Worm (Caenorhabditis elegans): ENCODE measurements around the gene lgc-14.

DNA sequence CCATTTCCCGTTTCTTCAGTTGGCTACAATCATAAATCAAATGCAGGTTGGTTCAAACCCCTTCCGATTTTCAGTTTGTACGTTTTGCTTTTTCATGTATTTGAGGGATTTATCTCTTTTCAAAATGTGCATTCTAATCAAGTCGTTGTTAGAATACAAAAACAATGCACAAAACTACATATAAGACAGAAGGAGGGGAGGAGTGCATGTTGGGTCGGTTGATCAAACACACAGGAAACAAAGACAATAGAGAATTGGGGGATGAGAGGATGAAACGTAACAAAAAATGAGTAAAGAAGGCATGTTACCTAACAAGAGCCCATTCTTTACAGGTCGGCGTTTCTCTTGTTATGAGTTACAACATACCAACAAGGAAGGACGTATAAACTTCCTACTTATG is 13.3 kb upstream of the lgc-14 start:
- TF ChIP-seq ztf-23 (GFP tag; IDR thresholded peaks at IDR 0.05) = no peak
- no peak for TF ChIP-seq flt-1 (GFP tag; IDR thresholded peaks at IDR 0.05)
- TF ChIP-seq tab-1 (GFP tag; IDR thresholded peaks at IDR 0.05) = no peak
- TF ChIP-seq ref-1 (GFP tag; conservative IDR thresholded peaks at IDR 0.05) = no peak
- TF ChIP-seq T22C8.4 (GFP tag; IDR thresholded peaks at IDR 0.05) = no peak
- no peak for TF ChIP-seq klf-2 (GFP tag; conservative IDR thresholded peaks at IDR 0.05)
- TF ChIP-seq cog-1 (tag; optimal IDR thresholded peaks at IDR 0.05) = no peak
